Fruit fly (Drosophila melanogaster) whole organism, embryonic: Measurements from ENCODE around the gene vsg.
A peak's percentile ranks its signal among the peaks of the same experiment; 100 is the strongest.

Experiments
- ATbp ChIP-seq: fragments of 200-800 bp; sonication (Bioruptor generic); optimal IDR thresholded peaks from 2 replicates; lab custom pipeline; 2017; ENCODE audit warnings: missing biosample characterization, mild to moderate bottlenecking, missing genetic modification characterization, missing genetic modification reagents
- Atf6 ChIP-seq: fragments of 200-800 bp; sonication (Bioruptor generic); IDR thresholded peaks from 2 replicates; pipeline ENCODE4 v1.3.6; 2022; ENCODE audit warnings: missing biosample characterization, missing genetic modification characterization
- C15 ChIP-seq: fragments of 200-800 bp; sonication (Bioruptor generic); IDR thresholded peaks from 3 replicates; pipeline ENCODE4 v1.3.6; 2022; ENCODE audit warnings: missing biosample characterization, missing genetic modification characterization
- CG10274 ChIP-seq: fragments of 200-800 bp; sonication (Bioruptor generic); optimal IDR thresholded peaks from 3 replicates; lab custom pipeline; 2017; ENCODE audit warnings: missing biosample characterization, mild to moderate bottlenecking, missing genetic modification characterization
- CG12236 ChIP-seq: fragments of 200-800 bp; sonication (Bioruptor generic); optimal IDR thresholded peaks from 2 replicates; lab custom pipeline; 2016; ENCODE audit warnings: missing biosample characterization, missing genetic modification characterization
- CG12659 ChIP-seq: fragments of 200-800 bp; sonication (Bioruptor generic); optimal IDR thresholded peaks from 3 replicates; lab custom pipeline; 2017; ENCODE audit warnings: mild to moderate bottlenecking, missing biosample characterization, missing genetic modification reagents, missing genetic modification characterization
- CG13424 ChIP-seq: fragments of 200-800 bp; sonication (Bioruptor generic); optimal IDR thresholded peaks from 2 replicates; lab custom pipeline; 2019; ENCODE audit warnings: missing biosample characterization, mild to moderate bottlenecking, missing genetic modification characterization, moderate library complexity
- CG17328 ChIP-seq: fragments of 200-800 bp; sonication (Bioruptor generic); IDR thresholded peaks from 2 replicates; pipeline ENCODE4 v1.3.6; 2022; ENCODE audit warnings: missing biosample characterization, missing genetic modification characterization
- CG31365 ChIP-seq: fragments of 200-800 bp; sonication (Bioruptor generic); optimal IDR thresholded peaks from 2 replicates; lab custom pipeline; 2018; ENCODE audit warnings: missing biosample characterization, mild to moderate bottlenecking, missing genetic modification characterization
- CG32772 ChIP-seq: fragments of 200-800 bp; sonication (Bioruptor generic); IDR thresholded peaks from 2 replicates; pipeline ENCODE4 v1.3.6; 2022; ENCODE audit warnings: missing biosample characterization, missing genetic modification characterization
- CG3838 ChIP-seq: fragments of 200-800 bp; sonication (Bioruptor generic); optimal IDR thresholded peaks from 3 replicates; lab custom pipeline; 2016; ENCODE audit warnings: missing biosample characterization, missing genetic modification characterization
- CG4424 ChIP-seq: fragments of 200-800 bp; sonication (Bioruptor generic); optimal IDR thresholded peaks from 3 replicates; lab custom pipeline; 2016; ENCODE audit warnings: missing biosample characterization, missing genetic modification characterization
- CG4820 ChIP-seq: fragments of 200-800 bp; sonication (Bioruptor generic); optimal IDR thresholded peaks from 3 replicates; lab custom pipeline; 2016; ENCODE audit warnings: missing biosample characterization, missing genetic modification characterization
- CG5953 ChIP-seq: fragments of 200-800 bp; sonication (Bioruptor generic); IDR thresholded peaks from 2 replicates; pipeline ENCODE4 v1.3.6; 2022; ENCODE audit warnings: missing biosample characterization, missing genetic modification characterization
- CG7745 ChIP-seq: fragments of 200-800 bp; sonication (Bioruptor generic); optimal IDR thresholded peaks from 2 replicates; lab custom pipeline; 2018; ENCODE audit warnings: missing biosample characterization, mild to moderate bottlenecking, missing genetic modification characterization, moderate library complexity
- CG7786 ChIP-seq: fragments of 200-800 bp; sonication (Bioruptor generic); optimal IDR thresholded peaks from 2 replicates; lab custom pipeline; 2016; ENCODE audit warnings: missing biosample characterization, missing genetic modification characterization
- CG8944 ChIP-seq: fragments of 200-800 bp; sonication (Bioruptor generic); optimal IDR thresholded peaks from 3 replicates; lab custom pipeline; 2016; ENCODE audit warnings: missing biosample characterization, missing genetic modification characterization
- CG9215 ChIP-seq: fragments of 200-800 bp; sonication (Bioruptor generic); IDR thresholded peaks from 2 replicates; pipeline ENCODE4 v1.3.6; 2022; ENCODE audit warnings: missing biosample characterization, missing genetic modification characterization
- CrebB ChIP-seq: fragments of 200-800 bp; sonication (Bioruptor generic); optimal IDR thresholded peaks from 3 replicates; lab custom pipeline; 2018; ENCODE audit warnings: missing biosample characterization, mild to moderate bottlenecking, missing genetic modification characterization
- Deaf1 ChIP-seq: fragments of 200-800 bp; optimal IDR thresholded peaks from 3 replicates; lab custom pipeline; 2019; ENCODE audit warnings: missing biosample characterization, mild to moderate bottlenecking, missing genetic modification characterization, moderate library complexity
- Drgx ChIP-seq: fragments of 200-800 bp; sonication (Bioruptor generic); IDR thresholded peaks from 2 replicates; pipeline ENCODE4 v1.3.6; 2022; ENCODE audit warnings: missing biosample characterization, missing genetic modification characterization
- Eip74EF ChIP-seq, 2 experiments: fragments of 200-800 bp in 1 of 2; fragments of >200 bp in 1 of 2; sonication (Bioruptor generic) in 1 of 2; optimal IDR thresholded peaks; 2 replicates each; lab custom pipeline; 2017 to 2019; ENCODE audit warnings: missing biosample characterization in 2 of 2, missing genetic modification characterization in 2 of 2, mild to moderate bottlenecking in 1 of 2, moderate library complexity in 1 of 2
- Fer1 ChIP-seq: fragments of 200-800 bp; sonication (Bioruptor generic); optimal IDR thresholded peaks from 2 replicates; lab custom pipeline; 2017; ENCODE audit warnings: missing biosample characterization, mild to moderate bottlenecking, missing genetic modification characterization
- Jarid2 ChIP-seq: fragments of 200-800 bp; sonication (Bioruptor generic); optimal IDR thresholded peaks from 3 replicates; lab custom pipeline; 2017; ENCODE audit warnings: mild to moderate bottlenecking, missing biosample characterization, missing genetic modification reagents, missing genetic modification characterization
- Mad ChIP-seq: fragments of 200-800 bp; sonication (Bioruptor generic); optimal IDR thresholded peaks from 2 replicates; lab custom pipeline; 2016; ENCODE audit warnings: missing biosample characterization, missing genetic modification characterization
- Max ChIP-seq: fragments of 200-800 bp; sonication (Bioruptor generic); optimal IDR thresholded peaks from 2 replicates; lab custom pipeline; 2016; ENCODE audit warnings: missing biosample characterization, mild to moderate bottlenecking, missing genetic modification characterization
- Mes4 ChIP-seq: fragments of 200-800 bp; sonication (Bioruptor generic); optimal IDR thresholded peaks from 2 replicates; lab custom pipeline; 2016; ENCODE audit warnings: missing biosample characterization, missing genetic modification characterization
- Optix ChIP-seq: fragments of 200-800 bp; sonication (Bioruptor generic); IDR thresholded peaks from 3 replicates; pipeline ENCODE4 v1.3.6; 2022; ENCODE audit warnings: missing biosample characterization, missing genetic modification characterization
- Rx ChIP-seq: fragments of 200-800 bp; sonication (Bioruptor generic); IDR thresholded peaks from 2 replicates; pipeline ENCODE4 v1.3.6; 2022; ENCODE audit warnings: missing biosample characterization, missing genetic modification characterization
- aop ChIP-seq: fragments of 200-800 bp; sonication (Bioruptor generic); IDR thresholded peaks from 2 replicates; pipeline ENCODE4 v1.3.6; 2022; ENCODE audit warnings: missing biosample characterization, missing genetic modification characterization
- ara ChIP-seq: fragments of 200-800 bp; sonication (Bioruptor generic); IDR thresholded peaks from 2 replicates; pipeline ENCODE4 v1.3.6; 2022; ENCODE audit warnings: missing biosample characterization, missing genetic modification characterization
- ci ChIP-seq: fragments of 200-800 bp; sonication (Bioruptor generic); IDR thresholded peaks from 3 replicates; pipeline ENCODE4 v1.3.6; 2022; ENCODE audit warnings: missing biosample characterization, missing genetic modification characterization
- fd102C ChIP-seq: fragments of 200-800 bp; sonication (Bioruptor generic); optimal IDR thresholded peaks from 2 replicates; lab custom pipeline; 2018; ENCODE audit warnings: missing biosample characterization, mild to moderate bottlenecking, missing genetic modification characterization, moderate library complexity
- gfzf ChIP-seq: fragments of 200-800 bp; sonication (Bioruptor generic); optimal IDR thresholded peaks from 2 replicates; lab custom pipeline; 2016; ENCODE audit warnings: missing biosample characterization, mild to moderate bottlenecking, missing genetic modification characterization, moderate library complexity
- gro ChIP-seq: fragments of 200-800 bp; sonication (Bioruptor generic); optimal IDR thresholded peaks from 2 replicates; lab custom pipeline; 2016; ENCODE audit warnings: missing biosample characterization, missing genetic modification characterization
- gsb ChIP-seq: fragments of 200-800 bp; sonication (Bioruptor generic); IDR thresholded peaks from 2 replicates; pipeline ENCODE4 v1.3.6; 2022; ENCODE audit warnings: missing biosample characterization, missing genetic modification characterization
- hb ChIP-seq: fragments of 200-800 bp; sonication (Bioruptor generic); IDR thresholded peaks from 3 replicates; pipeline ENCODE4 v1.3.6; 2022; ENCODE audit warnings: missing biosample characterization, missing genetic modification characterization; ENCODE audit not compliant: partially characterized antibody
- maf-S ChIP-seq: fragments of 200-800 bp; sonication (Bioruptor generic); optimal IDR thresholded peaks from 2 replicates; lab custom pipeline; 2016; ENCODE audit warnings: missing biosample characterization, missing genetic modification characterization
- nerfin-1 ChIP-seq: fragments of 200-800 bp; sonication (Bioruptor generic); optimal IDR thresholded peaks from 3 replicates; lab custom pipeline; 2019; ENCODE audit warnings: missing biosample characterization, mild to moderate bottlenecking, missing genetic modification characterization, moderate library complexity
- p53 ChIP-seq: fragments of 200-800 bp; sonication (Bioruptor generic); optimal IDR thresholded peaks from 2 replicates; lab custom pipeline; 2016; ENCODE audit warnings: missing biosample characterization, missing genetic modification characterization
- phol ChIP-seq: fragments of 200-800 bp; sonication (Bioruptor generic); optimal IDR thresholded peaks from 3 replicates; lab custom pipeline; 2018; ENCODE audit warnings: missing biosample characterization, mild to moderate bottlenecking, missing genetic modification characterization, moderate library complexity
- pnt ChIP-seq: fragments of 200-800 bp; sonication (Bioruptor generic); optimal IDR thresholded peaks from 3 replicates; lab custom pipeline; 2016; ENCODE audit warnings: missing biosample characterization, missing genetic modification characterization
- pum ChIP-seq: fragments of 200-800 bp; sonication (Bioruptor generic); optimal IDR thresholded peaks from 2 replicates; lab custom pipeline; 2016; ENCODE audit warnings: missing biosample characterization, missing genetic modification characterization
- rib ChIP-seq: fragments of 200-800 bp; sonication (Bioruptor generic); IDR thresholded peaks from 2 replicates; pipeline ENCODE4 v1.3.6; 2022; ENCODE audit warnings: missing biosample characterization, missing genetic modification characterization
- sim ChIP-seq: fragments of 200-800 bp; sonication (Bioruptor generic); IDR thresholded peaks from 2 replicates; pipeline ENCODE4 v1.3.6; 2022; ENCODE audit warnings: missing biosample characterization, missing genetic modification characterization
- sr ChIP-seq: fragments of 200-800 bp; sonication (Bioruptor generic); IDR thresholded peaks from 3 replicates; pipeline ENCODE4 v1.3.6; 2022; ENCODE audit warnings: missing biosample characterization, missing genetic modification characterization
- sug ChIP-seq: fragments of 200-800 bp; optimal IDR thresholded peaks from 2 replicates; lab custom pipeline; 2019; ENCODE audit warnings: missing biosample characterization, mild to moderate bottlenecking, missing genetic modification characterization, moderate library complexity
- tio ChIP-seq: fragments of 200-800 bp; sonication (Bioruptor generic); optimal IDR thresholded peaks from 2 replicates; lab custom pipeline; 2017; ENCODE audit warnings: missing biosample characterization, missing genetic modification characterization, inconsistent platforms
- tll ChIP-seq, 2 experiments: fragments of 200-800 bp in 1 of 2; fragments of >200 bp in 1 of 2; sonication (Bioruptor generic) in 1 of 2; optimal IDR thresholded peaks; 2 replicates each; lab custom pipeline; 2017 to 2019; ENCODE audit warnings: missing biosample characterization in 2 of 2, missing genetic modification characterization in 2 of 2, mild to moderate bottlenecking in 1 of 2, moderate library complexity in 1 of 2
- wek ChIP-seq: fragments of 200-800 bp; sonication (Bioruptor generic); optimal IDR thresholded peaks from 3 replicates; lab custom pipeline; 2018; ENCODE audit warnings: missing biosample characterization, mild to moderate bottlenecking, missing genetic modification characterization, moderate library complexity

The vsg gene

DNA sequence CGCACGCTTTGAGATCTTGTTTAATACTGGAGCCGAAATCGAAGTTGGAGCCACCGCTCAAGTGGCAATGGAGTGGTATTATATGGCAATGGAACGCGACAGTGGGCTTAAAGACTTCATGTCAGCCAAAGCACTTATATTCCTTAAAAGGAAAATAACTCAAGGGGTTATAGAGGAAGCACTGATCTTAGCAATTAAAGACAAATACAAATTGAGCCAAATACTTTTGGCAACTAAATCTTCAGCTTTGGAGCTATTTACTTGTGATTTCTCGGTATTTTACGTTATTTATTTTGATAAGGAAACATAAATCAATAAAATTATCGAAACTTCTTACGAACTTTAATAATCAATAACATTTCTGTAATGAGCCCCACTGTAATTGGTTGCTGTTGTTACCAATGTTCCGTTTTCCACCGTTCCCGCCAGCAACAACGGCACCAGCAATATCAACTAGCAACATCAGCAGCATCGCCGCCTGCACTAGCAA is 30.0 kb downstream of the vsg start (continued):
- TF ChIP-seq CG12236 (GFP tag; lab: Kevin White, UChicago) (peak; percentile 7), tio (GFP tag; lab: Kevin White, UChicago) (peak; percentile 79), C15 (peak; percentile 68; the same call in 1 of the 3 replicates), sim (GFP tag; lab: Robert Waterston, UW) (peak; percentile 78; the same call in 1 of the 2 replicates), gsb (GFP tag; lab: Robert Waterston, UW) (peak; percentile 76), hb (GFP tag; lab: Robert Waterston, UW) (no peak), CG8944 (peak; percentile 33), Jarid2 (GFP tag; lab: Kevin White, UChicago) (peak; percentile 66), Optix (peak; percentile 71), CG4820 (GFP tag; lab: Kevin White, UChicago) (peak; percentile 92), CG13424 (tag; lab: Kevin White, UChicago) (peak; percentile 87), CG4424 (GFP tag; lab: Kevin White, UChicago) (peak; percentile 96), CrebB (tag; lab: Kevin White, UChicago) (peak; percentile 34), CG10274 (GFP tag; lab: Kevin White, UChicago) (peak; percentile 61), CG5953 (GFP tag; lab: Robert Waterston, UW) (peak; percentile 56; the same call in 1 of the 2 replicates), wek (GFP tag; lab: Kevin White, UChicago) (peak; percentile 58), ara (GFP tag; lab: Robert Waterston, UW) (peak; percentile 83), ci (GFP tag; lab: Robert Waterston, UW) (peak; percentile 74), CG12659 (peak; percentile 80), Atf6 (GFP tag; lab: Robert Waterston, UW) (peak; percentile 85), gro (GFP tag; lab: Kevin White, UChicago) (peak; percentile 92), Drgx (GFP tag; lab: Robert Waterston, UW) (peak; percentile 96), gfzf (GFP tag; lab: Kevin White, UChicago) (no peak), fd102C (GFP tag; lab: Kevin White, UChicago) (no peak), p53 (GFP tag; lab: Kevin White, UChicago) (peak; percentile 45), Mes4 (peak; percentile 40), CG17328 (peak; percentile 79), phol (tag; lab: Kevin White, UChicago) (peak; percentile 94), Rx (peak; percentile 77), Eip74EF (GFP tag; optimal IDR thresholded peaks at IDR 0.05; lab: Kevin White, UChicago) (peak in 1 of 2 experiments; percentile 72), sug (tag; lab: Kevin White, UChicago) (peak; percentile 55), Mad (GFP tag; lab: Kevin White, UChicago) (peak; percentile 35), CG31365 (tag; lab: Kevin White, UChicago) (peak; percentile 59), Deaf1 (tag; lab: Kevin White, UChicago) (peak; percentile 72), tll (GFP tag; optimal IDR thresholded peaks at IDR 0.05; lab: Kevin White, UChicago) (no peak), Max (GFP tag; lab: Kevin White, UChicago) (peak; percentile 93), maf-S (GFP tag; lab: Kevin White, UChicago) (peak; percentile 80), CG9215 (GFP tag; lab: Robert Waterston, UW) (peak; percentile 74), ATbp (GFP tag; lab: Kevin White, UChicago) (peak; percentile 85), Fer1 (GFP tag; lab: Kevin White, UChicago) (peak; percentile 94), CG7786 (GFP tag; lab: Kevin White, UChicago) (peak; percentile 41), sr (peak; percentile 62; the same call in 1 of the 3 replicates), nerfin-1 (tag; lab: Kevin White, UChicago) (peak; percentile 30), rib (GFP tag; lab: Robert Waterston, UW) (peak; percentile 74), pum (GFP tag; lab: Kevin White, UChicago) (peak; percentile 85), aop (GFP tag; lab: Robert Waterston, UW) (0 out of 2 replicates have a peak, but pooled peaks have one; percentile 5), CG7745 (no peak), CG3838 (GFP tag; lab: Kevin White, UChicago) (no peak), pnt (GFP tag; lab: Kevin White, UChicago) (peak; percentile 78), CG32772 (GFP tag; lab: Robert Waterston, UW) (peak; percentile 84)
